Worm (Caenorhabditis elegans): ENCODE data around the gene fbxa-100.
A peak's percentile ranks its signal among the peaks of the same experiment; 100 is the strongest.

fbxa-100 gene

ce11 chrV:16053373-16053772, 8.5 kb downstream of the fbxa-100 start, which contains the start of gene F14H3.3:
F14H3.3 (minus strand) TSS chrV:16053473.
- TF ChIP-seq snu-23 (GFP tag; optimal IDR thresholded peaks at IDR 0.05): no peak
- TF ChIP-seq ceh-82 (tag; optimal IDR thresholded peaks at IDR 0.05): no peak
- TF ChIP-seq nhr-47 (tag; optimal IDR thresholded peaks at IDR 0.05): no peak
- TF ChIP-seq zip-4 (GFP tag; optimal IDR thresholded peaks at IDR 0.05): no peak
- TF ChIP-seq snpc-4 (tag; optimal IDR thresholded peaks at IDR 0.05): no peak
- no peak for TF ChIP-seq nhr-12 (tag; optimal IDR thresholded peaks at IDR 0.05)
- no peak for TF ChIP-seq egl-13 (tag; optimal IDR thresholded peaks at IDR 0.05)
- no peak for TF ChIP-seq pqm-1 (tag; optimal IDR thresholded peaks at IDR 0.05)
- TF ChIP-seq efl-3 (GFP tag; optimal IDR thresholded peaks at IDR 0.05): no peak
- no peak for TF ChIP-seq unc-30 (tag; optimal IDR thresholded peaks at IDR 0.05)
- no peak for TF ChIP-seq ceh-63 (GFP tag; optimal IDR thresholded peaks at IDR 0.05)
- no peak for TF ChIP-seq skn-1 (tag; optimal IDR thresholded peaks at IDR 0.05)

ce11 chrV:16049177-16049576, 12.7 kb downstream of the fbxa-100 start, which contains the start of gene best-12:
best-12 (plus strand) TSS chrV:16049477.
- no peak for TF ChIP-seq xbp-1 (tag; optimal IDR thresholded peaks at IDR 0.05)
- no peak for TF ChIP-seq nhr-12 (tag; optimal IDR thresholded peaks at IDR 0.05)
- TF ChIP-seq egl-13 (tag; optimal IDR thresholded peaks at IDR 0.05): no peak
- TF ChIP-seq irx-1 (tag; optimal IDR thresholded peaks at IDR 0.05): no peak

ce11 chrV:16047508-16047907, 14.4 kb downstream of the fbxa-100 start, which contains the start of gene str-198:
str-198 (plus strand) TSS chrV:16047808.
- TF ChIP-seq unc-30 (tag; optimal IDR thresholded peaks at IDR 0.05): no peak
- TF ChIP-seq ztf-4 (tag; optimal IDR thresholded peaks at IDR 0.05): no peak
- no peak for TF ChIP-seq efl-1 (optimal IDR thresholded peaks at IDR 0.05)
- TF ChIP-seq efl-1 (GFP tag; optimal IDR thresholded peaks at IDR 0.05 in 1 of 2): no peak
- no peak for TF ChIP-seq C34B4.2 (tag; optimal IDR thresholded peaks at IDR 0.05)
- no peak for TF ChIP-seq fkh-8 (tag; optimal IDR thresholded peaks at IDR 0.05)

ce11 chrV:16047052-16047451, 14.8 kb downstream of the fbxa-100 start:
- TF ChIP-seq nhr-71 (tag; optimal IDR thresholded peaks at IDR 0.05) (no peak), hlh-4 (tag; optimal IDR thresholded peaks at IDR 0.05) (no peak), swsn-7 (tag; optimal IDR thresholded peaks at IDR 0.05) (no peak), F16B12.6 (tag; optimal IDR thresholded peaks at IDR 0.05) (no peak)

- TF ChIP-seq pag-3 (tag; optimal IDR thresholded peaks at IDR 0.05; ENCODE audit: borderline replicate concordance, insufficient read depth) (no peak), blmp-1 (tag; optimal IDR thresholded peaks at IDR 0.05) (peak; percentile 31), jun-1 (tag; optimal IDR thresholded peaks at IDR 0.05) (no peak), efl-1 (optimal IDR thresholded peaks at IDR 0.05) (no peak), efl-1 (GFP tag; optimal IDR thresholded peaks at IDR 0.05 in 1 of 2) (peak in 1 of 2 experiments; percentile 16)
Measured at ce11 chrV:16046573-16046972, 15.3 kb downstream of the fbxa-100 start, which contains the start of gene ZK285.2. ZK285.2 (plus strand) TSS chrV:16046873.

- peak; percentile 58 for TF ChIP-seq hpl-2 (GFP tag; optimal IDR thresholded peaks at IDR 0.05)
- TF ChIP-seq ztf-4 (tag; optimal IDR thresholded peaks at IDR 0.05): no peak
- peak; percentile 63 for TF ChIP-seq nhr-90 (tag; optimal IDR thresholded peaks at IDR 0.05; ENCODE audit: poor library complexity)
- TF ChIP-seq fos-1 (tag; optimal IDR thresholded peaks at IDR 0.05): no peak
- peak; percentile 99 for TF ChIP-seq elt-2 (tag; optimal IDR thresholded peaks at IDR 0.05)
- no peak for TF ChIP-seq ets-5 (GFP tag; IDR thresholded peaks at IDR 0.05)
- TF ChIP-seq nhr-71 (tag; optimal IDR thresholded peaks at IDR 0.05): peak; percentile 68
- peak; percentile 67 for TF ChIP-seq nhr-20 (tag; optimal IDR thresholded peaks at IDR 0.05)
- peak in 1 of 2 experiments; percentile 50 for TF ChIP-seq mdl-1 (tag; optimal IDR thresholded peaks at IDR 0.05)
- peak; percentile 30 for TF ChIP-seq nhr-85 (tag)
- TF ChIP-seq nhr-19 (GFP tag; conservative IDR thresholded peaks at IDR 0.05): peak; percentile 32
- peak; percentile 49 for TF ChIP-seq pax-3 (tag; optimal IDR thresholded peaks at IDR 0.05)
- TF ChIP-seq efl-1 (optimal IDR thresholded peaks at IDR 0.05): no peak
- peak in 1 of 2 experiments; percentile 87 for TF ChIP-seq efl-1 (GFP tag; optimal IDR thresholded peaks at IDR 0.05 in 1 of 2)
- TF ChIP-seq lin-35 (GFP tag; optimal IDR thresholded peaks at IDR 0.05): peak in 1 of 2 experiments; percentile 76
- TF ChIP-seq nhr-76 (tag; optimal IDR thresholded peaks at IDR 0.05): no peak
Measured at ce11 chrV:16045837-16046236, 16.1 kb downstream of the fbxa-100 start, which contains the start of gene T10C6.15. T10C6.15 (minus strand) TSS chrV:16045940.

All from whole organism, L1 larva.